Worm (Caenorhabditis elegans): Measurements from ENCODE around the gene cest-34.

The cest-34 gene

DNA sequence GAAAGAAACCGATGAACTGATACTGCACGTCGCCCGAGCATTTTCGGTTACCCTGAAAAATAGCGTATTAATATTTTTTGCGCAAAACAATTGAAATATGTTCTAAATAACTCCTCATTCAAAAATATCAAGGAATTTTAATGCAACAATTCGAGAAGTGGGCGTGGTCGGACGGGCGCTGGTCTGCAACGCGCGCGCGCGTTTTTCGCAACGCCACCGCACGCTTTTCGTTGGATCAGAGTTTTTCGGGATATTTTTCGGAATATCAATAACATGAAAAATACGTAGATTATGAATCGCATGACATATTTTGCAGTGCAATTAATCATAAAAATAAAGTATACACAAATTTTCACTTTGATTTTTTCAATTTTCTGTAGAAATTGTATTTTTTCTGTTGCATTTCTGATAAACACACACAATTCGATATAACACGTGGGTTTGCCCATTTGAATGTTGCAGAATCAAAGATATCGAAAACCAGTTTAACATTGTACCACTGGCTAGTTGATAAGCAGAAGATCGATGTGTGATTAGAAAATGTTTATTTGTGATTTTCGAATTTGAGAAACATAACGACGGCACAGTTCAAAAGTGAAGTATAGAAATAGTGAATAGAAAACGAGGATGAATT, 32.6 kb downstream of the cest-34 start, which contains the start of gene dlst-1 (continued):
- TF ChIP-seq elt-2 (tag; optimal IDR thresholded peaks at IDR 0.05): peak; percentile 72
- TF ChIP-seq ceh-9 (tag; optimal IDR thresholded peaks at IDR 0.05): no peak
- TF ChIP-seq hlh-15 (tag; optimal IDR thresholded peaks at IDR 0.05): peak; percentile 27
- no peak for TF ChIP-seq ets-4 (tag; optimal IDR thresholded peaks at IDR 0.05)
- no peak for TF ChIP-seq ceh-24 (tag; optimal IDR thresholded peaks at IDR 0.05)
- peak; percentile 56 for TF ChIP-seq ztf-16 (tag; optimal IDR thresholded peaks at IDR 0.05)
- no peak for TF ChIP-seq eyg-1 (tag; optimal IDR thresholded peaks at IDR 0.05)
- no peak for TF ChIP-seq mec-3 (tag; optimal IDR thresholded peaks at IDR 0.05; ENCODE audit: borderline replicate concordance)
- TF ChIP-seq pros-1 (tag; optimal IDR thresholded peaks at IDR 0.05): no peak
- no peak for TF ChIP-seq unc-42 (tag; optimal IDR thresholded peaks at IDR 0.05)
- TF ChIP-seq lin-11 (tag; optimal IDR thresholded peaks at IDR 0.05): peak; percentile 31
- no peak for TF ChIP-seq ceh-45 (GFP tag; IDR thresholded peaks at IDR 0.05)
- peak; percentile 46 for TF ChIP-seq K02D7.2 (tag; optimal IDR thresholded peaks at IDR 0.05)
- TF ChIP-seq nhr-232 (tag; optimal IDR thresholded peaks at IDR 0.05): peak; percentile 47
- TF ChIP-seq F13H6.1 (tag; optimal IDR thresholded peaks at IDR 0.05): peak; percentile 51
- peak; percentile 14 for TF ChIP-seq K09A11.1 (tag; optimal IDR thresholded peaks at IDR 0.05; ENCODE audit: insufficient read depth)
- no peak for TF ChIP-seq pax-1 (tag; optimal IDR thresholded peaks at IDR 0.05)
- no peak for TF ChIP-seq hlh-13 (GFP tag; optimal IDR thresholded peaks at IDR 0.05)
- no peak for TF ChIP-seq elt-4 (tag; optimal IDR thresholded peaks at IDR 0.05)
- TF ChIP-seq ceh-6 (GFP tag; optimal IDR thresholded peaks at IDR 0.05): peak; percentile 12
- peak; percentile 36 for TF ChIP-seq C08G9.2 (tag; optimal IDR thresholded peaks at IDR 0.05)
- TF ChIP-seq fkh-6 (tag; optimal IDR thresholded peaks at IDR 0.05): peak; percentile 42
- peak; percentile 42 for TF ChIP-seq ceh-19 (GFP tag; optimal IDR thresholded peaks at IDR 0.05)
- TF ChIP-seq ceh-31 (tag; optimal IDR thresholded peaks at IDR 0.05): peak; percentile 49
- no peak for TF ChIP-seq nhr-11 (tag; optimal IDR thresholded peaks at IDR 0.05)
- TF ChIP-seq sdc-2 (tag; optimal IDR thresholded peaks at IDR 0.05): peak; percentile 23
- no peak for TF ChIP-seq odd-2 (tag; optimal IDR thresholded peaks at IDR 0.05)
- TF ChIP-seq hlh-30 (tag; optimal IDR thresholded peaks at IDR 0.05; ENCODE audit: insufficient read depth): no peak
- peak; percentile 5 for TF ChIP-seq Y22D7AL.16 (tag; optimal IDR thresholded peaks at IDR 0.05)
- TF ChIP-seq dve-1 (tag; optimal IDR thresholded peaks at IDR 0.05): no peak
- TF ChIP-seq sox-4 (tag; optimal IDR thresholded peaks at IDR 0.05): peak; percentile 45
- no peak for TF ChIP-seq ceh-22 (tag; optimal IDR thresholded peaks at IDR 0.05)
- no peak for TF ChIP-seq unc-86 (tag; optimal IDR thresholded peaks at IDR 0.05)
- no peak for TF ChIP-seq sox-2 (GFP tag; IDR thresholded peaks at IDR 0.05)
- peak; percentile 60 for TF ChIP-seq tbx-2 (tag; optimal IDR thresholded peaks at IDR 0.05)
- TF ChIP-seq che-1 (tag; optimal IDR thresholded peaks at IDR 0.05): peak; percentile 2
- TF ChIP-seq ceh-18 (tag; optimal IDR thresholded peaks at IDR 0.05): peak; percentile 4
- peak; percentile 54 for TF ChIP-seq ttx-3 (tag; optimal IDR thresholded peaks at IDR 0.05)
- TF ChIP-seq C38D4.7 (GFP tag; optimal IDR thresholded peaks at IDR 0.05): peak; percentile 23
- TF ChIP-seq ceh-30 (tag; optimal IDR thresholded peaks at IDR 0.05): no peak
- no peak for TF ChIP-seq ref-2 (tag; optimal IDR thresholded peaks at IDR 0.05)
- TF ChIP-seq syd-9 (tag; optimal IDR thresholded peaks at IDR 0.05): peak; percentile 17
- TF ChIP-seq ama-1 (optimal IDR thresholded peaks at IDR 0.05): no peak
- TF ChIP-seq hlh-8 (tag; optimal IDR thresholded peaks at IDR 0.05): peak; percentile 6

DNA sequence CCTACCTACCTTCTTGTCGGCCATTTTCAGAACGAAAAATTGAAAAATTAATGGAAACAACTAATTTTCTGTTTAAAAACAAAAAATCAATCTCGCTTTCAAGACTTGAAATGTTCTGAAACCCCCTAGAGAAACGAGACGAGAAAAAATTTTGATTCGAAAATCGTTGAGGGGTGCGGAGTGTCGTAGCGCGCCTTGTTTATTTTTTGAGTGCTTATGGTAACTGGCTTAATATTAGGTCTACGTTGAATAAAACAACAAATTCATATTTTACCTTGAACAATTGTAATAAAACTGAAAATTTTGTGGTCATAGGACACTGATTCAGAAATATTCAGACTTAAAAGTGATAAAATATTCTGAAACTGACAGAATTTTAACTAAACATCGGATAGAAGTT, 33.9 kb downstream of the cest-34 start, which contains the start of gene sna-1:
Gene sna-1, minus strand, starts transcription at position 218 of the 400 bp plus-strand sequence.
- TF ChIP-seq nfya-1 (tag; optimal IDR thresholded peaks at IDR 0.05) (peak; percentile 15), madf-2 (tag; optimal IDR thresholded peaks at IDR 0.05) (no peak)

Measured in whole organism, late embryonic.